Fruit fly (Drosophila melanogaster) whole organism, prepupa: ENCODE measurements around the gene CG13369.

Experiments used
- Blimp-1 ChIP-seq: fragments of 200-800 bp; sonication (Bioruptor generic); optimal IDR thresholded peaks from 3 replicates; lab custom pipeline; 2017; ENCODE audit warnings: missing biosample characterization, missing genetic modification characterization, mild to moderate bottlenecking, moderate library complexity, missing genetic modification reagents
- CG10631 ChIP-seq: fragments of 200-800 bp; sonication (Bioruptor generic); optimal IDR thresholded peaks from 2 replicates; lab custom pipeline; 2016; ENCODE audit warnings: missing biosample characterization, missing genetic modification characterization
- CG10669 ChIP-seq: fragments of 200-800 bp; sonication (Bioruptor generic); optimal IDR thresholded peaks from 3 replicates; lab custom pipeline; 2018; ENCODE audit warnings: missing biosample characterization, mild to moderate bottlenecking, missing genetic modification characterization, moderate library complexity
- CG11294 ChIP-seq: fragments of 200-800 bp; sonication (Bioruptor generic); IDR thresholded peaks from 2 replicates; pipeline ENCODE4 v1.3.6; 2022; ENCODE audit warnings: missing biosample characterization, missing genetic modification characterization
- CG11902 ChIP-seq: fragments of 200-800 bp; sonication (Bioruptor generic); optimal IDR thresholded peaks from 3 replicates; lab custom pipeline; 2016; ENCODE audit warnings: missing biosample characterization, missing genetic modification characterization
- CG15336 ChIP-seq: fragments of 200-800 bp; sonication (Bioruptor generic); IDR thresholded peaks from 2 replicates; pipeline ENCODE4 v1.3.6; 2022; ENCODE audit warnings: missing biosample characterization, missing genetic modification characterization
- CG1621 ChIP-seq: fragments of 200-800 bp; sonication (Bioruptor generic); optimal IDR thresholded peaks from 3 replicates; lab custom pipeline; 2018; ENCODE audit warnings: missing biosample characterization, mild to moderate bottlenecking, missing genetic modification characterization
- CG16779 ChIP-seq: fragments of 200-800 bp; sonication (Bioruptor generic); optimal IDR thresholded peaks from 3 replicates; lab custom pipeline; 2017; ENCODE audit warnings: missing biosample characterization, mild to moderate bottlenecking, missing genetic modification characterization
- CG3032 ChIP-seq: fragments of 200-800 bp; optimal IDR thresholded peaks from 2 replicates; lab custom pipeline; 2019; ENCODE audit warnings: missing biosample characterization, mild to moderate bottlenecking, missing genetic modification characterization, moderate library complexity
- CG31627 ChIP-seq: fragments of 200-800 bp; sonication (Bioruptor generic); optimal IDR thresholded peaks from 3 replicates; lab custom pipeline; 2016; ENCODE audit warnings: missing biosample characterization, missing genetic modification characterization
- CG32006 ChIP-seq: fragments of 200-800 bp; sonication (Bioruptor generic); optimal IDR thresholded peaks from 3 replicates; lab custom pipeline; 2017; ENCODE audit warnings: missing biosample characterization, mild to moderate bottlenecking, missing genetic modification characterization
- CG34406 ChIP-seq: fragments of 200-800 bp; sonication (Bioruptor generic); optimal IDR thresholded peaks from 3 replicates; lab custom pipeline; 2016; ENCODE audit warnings: missing biosample characterization, missing genetic modification characterization
- CG4318 ChIP-seq: fragments of 200-800 bp; sonication (Bioruptor generic); optimal IDR thresholded peaks from 3 replicates; lab custom pipeline; 2017; ENCODE audit warnings: missing biosample characterization, mild to moderate bottlenecking, missing genetic modification characterization
- CG6163 ChIP-seq: fragments of 200-800 bp; sonication (Bioruptor generic); IDR thresholded peaks from 3 replicates; pipeline ENCODE4 v1.3.6; 2022; ENCODE audit warnings: missing biosample characterization, missing genetic modification characterization
- CG6276 ChIP-seq: fragments of 200-800 bp; sonication (Bioruptor generic); optimal IDR thresholded peaks from 2 replicates; lab custom pipeline; 2017; ENCODE audit warnings: missing biosample characterization, mild to moderate bottlenecking, missing genetic modification characterization
- CG6792 ChIP-seq: fragments of 200-800 bp; sonication (Bioruptor generic); optimal IDR thresholded peaks from 3 replicates; lab custom pipeline; 2016; ENCODE audit warnings: missing biosample characterization, missing genetic modification characterization
- CG6808 ChIP-seq: fragments of 200-800 bp; sonication (Bioruptor generic); optimal IDR thresholded peaks from 3 replicates; lab custom pipeline; 2017; ENCODE audit warnings: missing biosample characterization, missing genetic modification characterization, mild to moderate bottlenecking, moderate library complexity, missing genetic modification reagents
- CG6854 ChIP-seq: fragments of 200-800 bp; sonication (Bioruptor generic); optimal IDR thresholded peaks from 2 replicates; lab custom pipeline; 2017; ENCODE audit warnings: missing biosample characterization, mild to moderate bottlenecking, missing genetic modification characterization
- CG7368 ChIP-seq: fragments of 200-800 bp; sonication (Bioruptor generic); optimal IDR thresholded peaks from 3 replicates; lab custom pipeline; 2016; ENCODE audit warnings: missing biosample characterization, missing genetic modification characterization
- CG8119 ChIP-seq: fragments of 200-800 bp; sonication (Bioruptor generic); IDR thresholded peaks from 3 replicates; pipeline ENCODE4 v1.3.6; 2022; ENCODE audit warnings: missing biosample characterization, missing genetic modification characterization
- Eip75B ChIP-seq: fragments of 200-800 bp; sonication (Bioruptor generic); optimal IDR thresholded peaks from 3 replicates; lab custom pipeline; 2016; ENCODE audit warnings: missing biosample characterization, missing genetic modification characterization
- Eip78C ChIP-seq: fragments of 200-800 bp; sonication (Bioruptor generic); peaks from one replicate; lab custom pipeline; 2016; ENCODE audit warnings: missing biosample characterization, missing genetic modification characterization
- Eip93F ChIP-seq: fragments of 200-800 bp; sonication (Bioruptor generic); optimal IDR thresholded peaks from 2 replicates; lab custom pipeline; 2016; ENCODE audit warnings: missing biosample characterization, mild to moderate bottlenecking, missing genetic modification characterization
- Ets21C ChIP-seq: fragments of 200-800 bp; sonication (Bioruptor generic); optimal IDR thresholded peaks from 3 replicates; lab custom pipeline; 2016; ENCODE audit warnings: missing biosample characterization, missing genetic modification characterization
- Ets96B ChIP-seq: fragments of 200-800 bp; optimal IDR thresholded peaks from 2 replicates; lab custom pipeline; 2019; ENCODE audit warnings: missing biosample characterization, mild to moderate bottlenecking, missing genetic modification characterization, moderate library complexity
- Gug ChIP-seq: fragments of 200-800 bp; sonication (Bioruptor generic); IDR thresholded peaks from 2 replicates; pipeline ENCODE4 v1.3.6; 2022; ENCODE audit warnings: missing biosample characterization, missing genetic modification characterization
- Hr39 ChIP-seq: fragments of 200-800 bp; sonication (Bioruptor generic); optimal IDR thresholded peaks from 2 replicates; lab custom pipeline; 2016; ENCODE audit warnings: missing biosample characterization, missing genetic modification characterization
- Hr4 ChIP-seq: fragments of 200-800 bp; sonication (Bioruptor generic); optimal IDR thresholded peaks from 3 replicates; lab custom pipeline; 2016; ENCODE audit warnings: missing biosample characterization, missing genetic modification characterization
- Met ChIP-seq: fragments of 200-800 bp; sonication (Bioruptor generic); optimal IDR thresholded peaks from 3 replicates; lab custom pipeline; 2016; ENCODE audit warnings: missing biosample characterization, missing genetic modification characterization
- OdsH ChIP-seq: fragments of 200-800 bp; sonication (Bioruptor generic); optimal IDR thresholded peaks from 3 replicates; lab custom pipeline; 2016; ENCODE audit warnings: missing biosample characterization, missing genetic modification characterization
- Smox ChIP-seq: fragments of 200-800 bp; sonication (Bioruptor generic); optimal IDR thresholded peaks from 3 replicates; lab custom pipeline; 2016; ENCODE audit warnings: missing biosample characterization, missing genetic modification characterization
- Sox102F ChIP-seq: fragments of 200-800 bp; sonication (Bioruptor generic); optimal IDR thresholded peaks from 2 replicates; lab custom pipeline; 2016; ENCODE audit warnings: missing biosample characterization, mild to moderate bottlenecking, missing genetic modification characterization
- Sox14 ChIP-seq: fragments of 200-800 bp; sonication (Bioruptor generic); optimal IDR thresholded peaks from 3 replicates; lab custom pipeline; 2016; ENCODE audit warnings: missing biosample characterization, missing genetic modification characterization
- Sox15 ChIP-seq: fragments of 200-800 bp; sonication (Bioruptor generic); optimal IDR thresholded peaks from 3 replicates; lab custom pipeline; 2016; ENCODE audit warnings: missing biosample characterization, missing genetic modification characterization
- achi ChIP-seq: fragments of 200-800 bp; sonication (Bioruptor generic); optimal IDR thresholded peaks from 3 replicates; lab custom pipeline; 2016; ENCODE audit warnings: missing biosample characterization, missing genetic modification characterization
- acj6 ChIP-seq: fragments of 200-800 bp; sonication (Bioruptor generic); optimal IDR thresholded peaks from 3 replicates; lab custom pipeline; 2016; ENCODE audit warnings: missing biosample characterization, missing genetic modification characterization
- cyc ChIP-seq: fragments of 200-800 bp; sonication (Bioruptor generic); optimal IDR thresholded peaks from 3 replicates; lab custom pipeline; 2016; ENCODE audit warnings: missing biosample characterization, missing genetic modification characterization
- dac ChIP-seq: fragments of 200-800 bp; sonication (Bioruptor generic); optimal IDR thresholded peaks from 2 replicates; lab custom pipeline; 2017; ENCODE audit warnings: missing biosample characterization, mild to moderate bottlenecking, missing genetic modification characterization
- dsx ChIP-seq: fragments of 200-800 bp; optimal IDR thresholded peaks from 3 replicates; lab custom pipeline; 2019; ENCODE audit warnings: missing biosample characterization, mild to moderate bottlenecking, missing genetic modification characterization, moderate library complexity; ENCODE audit not compliant: poor library complexity, severe bottlenecking
- eg ChIP-seq: fragments of 200-800 bp; sonication (Bioruptor generic); IDR thresholded peaks from 3 replicates; pipeline ENCODE4 v1.3.6; 2022; ENCODE audit warnings: missing biosample characterization, missing genetic modification characterization
- esn ChIP-seq: fragments of 200-800 bp; sonication (Bioruptor generic); optimal IDR thresholded peaks from 2 replicates; lab custom pipeline; 2016; ENCODE audit warnings: missing biosample characterization, mild to moderate bottlenecking, missing genetic modification characterization, moderate library complexity
- fd59A ChIP-seq: fragments of 200-800 bp; sonication (Bioruptor generic); optimal IDR thresholded peaks from 2 replicates; lab custom pipeline; 2017; ENCODE audit warnings: missing biosample characterization, mild to moderate bottlenecking, missing genetic modification characterization, missing genetic modification reagents
- fd85E ChIP-seq: fragments of 200-800 bp; sonication (Bioruptor generic); optimal IDR thresholded peaks from 3 replicates; lab custom pipeline; 2016; ENCODE audit warnings: missing biosample characterization, missing genetic modification characterization
- fkh ChIP-seq: fragments of 200-800 bp; sonication (Bioruptor generic); optimal IDR thresholded peaks from 3 replicates; lab custom pipeline; 2017; ENCODE audit warnings: missing biosample characterization, mild to moderate bottlenecking, missing genetic modification characterization, moderate library complexity
- lz ChIP-seq: fragments of 200-800 bp; sonication (Bioruptor generic); optimal IDR thresholded peaks from 3 replicates; lab custom pipeline; 2016; ENCODE audit warnings: missing biosample characterization, missing genetic modification characterization
- salr ChIP-seq, 2 experiments: fragments of 200-800 bp; sonication (Bioruptor generic); optimal IDR thresholded peaks; 3 replicates each; lab custom pipeline; 2016 to 2018; ENCODE audit warnings: missing biosample characterization in 2 of 2, missing genetic modification characterization in 2 of 2, mild to moderate bottlenecking in 1 of 2
- spab ChIP-seq: fragments of 200-800 bp; sonication (Bioruptor generic); optimal IDR thresholded peaks from 2 replicates; lab custom pipeline; 2017; ENCODE audit warnings: missing biosample characterization, mild to moderate bottlenecking, missing genetic modification characterization, missing genetic modification reagents
- ss ChIP-seq, 2 experiments: fragments of 200-800 bp; sonication (Bioruptor generic); optimal IDR thresholded peaks; 2 replicates in 1 of 2; 3 replicates in 1 of 2; lab custom pipeline; 2017 to 2018; ENCODE audit warnings: mild to moderate bottlenecking in 2 of 2, missing biosample characterization in 2 of 2, missing genetic modification characterization in 2 of 2, moderate library complexity in 1 of 2
- topi ChIP-seq: fragments of 200-800 bp; sonication (Bioruptor generic); optimal IDR thresholded peaks from 3 replicates; lab custom pipeline; 2016; ENCODE audit warnings: missing biosample characterization, missing genetic modification characterization

The CG13369 gene

DNA sequence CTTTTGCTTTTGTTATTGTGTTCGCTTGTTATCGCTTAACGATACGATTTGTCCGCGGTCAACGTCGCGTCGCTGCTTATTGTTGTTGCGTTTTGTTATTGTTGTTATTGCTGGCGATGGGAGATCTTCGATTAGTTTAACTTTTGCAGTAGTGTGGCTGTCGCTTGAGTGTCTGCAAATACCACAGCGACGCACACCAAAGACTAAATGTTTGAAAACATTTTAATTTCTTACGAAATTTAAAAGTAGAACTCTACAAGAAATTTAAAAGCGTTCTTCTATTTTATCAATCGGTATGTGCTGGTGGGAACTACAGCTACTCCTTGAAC, 3.2 kb upstream of the CG13369 start, which contains the start of gene spdi:
Gene spdi (minus strand): TSS at position 94 of the 329 bp plus-strand sequence.
- TF ChIP-seq Ets21C (GFP tag; lab: Kevin White, UChicago) (no peak), eg (no peak), CG4318 (no peak), CG11294 (no peak), Eip75B (GFP tag; lab: Kevin White, UChicago) (no peak), Smox (GFP tag; lab: Kevin White, UChicago) (no peak), dsx (peak; percentile 5), CG11902 (GFP tag; lab: Kevin White, UChicago) (no peak)
- TF ChIP-seq, all 60 proteins: peak for 1

DNA sequence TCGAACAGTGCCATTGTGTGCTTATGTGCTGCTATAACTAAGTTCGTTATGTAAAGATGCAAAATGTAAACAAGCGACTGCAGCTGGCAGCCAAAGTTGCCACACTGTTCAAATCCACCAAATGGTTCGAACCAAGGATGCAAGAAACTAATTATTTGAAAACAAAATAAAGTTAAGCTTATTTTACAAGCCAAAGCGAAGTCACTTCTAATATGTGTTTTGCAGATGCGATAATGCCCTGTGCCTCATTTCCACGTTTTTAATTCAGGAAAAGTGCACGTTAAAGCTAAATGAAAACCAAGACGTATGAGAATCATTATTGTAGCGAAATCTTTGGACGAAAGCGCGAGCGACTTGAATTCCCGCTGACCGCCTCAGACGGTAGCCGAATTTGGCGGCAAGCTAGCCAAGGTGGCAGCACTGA, 2.1 kb upstream of the CG13369 start, which contains the start of the genes CG13365 and Vsp37A:
Gene CG13365 (minus strand): TSS at position 84 of the 424 bp plus-strand sequence.
Gene Vsp37A (plus strand): TSS at position 399 of the 424 bp plus-strand sequence.
- TF ChIP-seq CG11902 (GFP tag; lab: Kevin White, UChicago): peak; percentile 10
- TF ChIP-seq Eip75B (GFP tag; lab: Kevin White, UChicago): peak; percentile 39
- TF ChIP-seq fd85E (GFP tag; lab: Kevin White, UChicago): no peak
- peak; percentile 75 for TF ChIP-seq Eip78C (GFP tag; lab: Kevin White, UChicago)
- no peak for TF ChIP-seq Blimp-1 (GFP tag; lab: Kevin White, UChicago)
- TF ChIP-seq CG15336: no peak
- TF ChIP-seq fd59A (GFP tag; lab: Kevin White, UChicago): no peak
- TF ChIP-seq Eip93F (GFP tag; lab: Kevin White, UChicago): no peak
- no peak for TF ChIP-seq ss (GFP tag; optimal IDR thresholded peaks at IDR 0.05; lab: Kevin White, UChicago)
- TF ChIP-seq Sox14: peak; percentile 66
- no peak for TF ChIP-seq CG1621 (tag; lab: Kevin White, UChicago)
- no peak for TF ChIP-seq spab (GFP tag; lab: Kevin White, UChicago)
- TF ChIP-seq CG6792 (GFP tag; lab: Kevin White, UChicago): no peak
- TF ChIP-seq CG6854 (GFP tag; lab: Kevin White, UChicago): no peak
- TF ChIP-seq dac (GFP tag; lab: Kevin White, UChicago): no peak
- TF ChIP-seq CG3032 (tag; lab: Kevin White, UChicago): peak; percentile 30
- TF ChIP-seq Sox102F (GFP tag; lab: Kevin White, UChicago): no peak
- peak; percentile 48 for TF ChIP-seq esn (GFP tag; lab: Kevin White, UChicago)
- no peak for TF ChIP-seq CG10669 (GFP tag; lab: Kevin White, UChicago)
- no peak for TF ChIP-seq CG6276 (GFP tag; lab: Kevin White, UChicago)
- peak; percentile 30 for TF ChIP-seq Ets21C (GFP tag; lab: Kevin White, UChicago)
- peak; percentile 41 for TF ChIP-seq CG10631 (GFP tag; lab: Kevin White, UChicago)
- peak; percentile 5 for TF ChIP-seq topi
- TF ChIP-seq CG7368 (GFP tag; lab: Kevin White, UChicago): no peak
- no peak for TF ChIP-seq Met (GFP tag; lab: Kevin White, UChicago)
- no peak for TF ChIP-seq CG32006 (GFP tag; lab: Kevin White, UChicago)
- no peak for TF ChIP-seq CG16779
- TF ChIP-seq acj6: no peak
- peak; percentile 14 for TF ChIP-seq dsx
- no peak for TF ChIP-seq CG34406 (GFP tag; lab: Kevin White, UChicago)
- TF ChIP-seq Gug: no peak
- TF ChIP-seq CG31627: peak; percentile 24
- peak; percentile 22 for TF ChIP-seq cyc (GFP tag; lab: Kevin White, UChicago)
- no peak for TF ChIP-seq CG11294
- peak; percentile 56 for TF ChIP-seq Hr39 (GFP tag; lab: Kevin White, UChicago)
- TF ChIP-seq CG4318: no peak
- TF ChIP-seq lz (GFP tag; lab: Kevin White, UChicago): peak; percentile 35
- no peak for TF ChIP-seq achi (GFP tag; lab: Kevin White, UChicago)
- TF ChIP-seq Ets96B (tag; lab: Kevin White, UChicago): no peak
- no peak for TF ChIP-seq salr (GFP tag; optimal IDR thresholded peaks at IDR 0.05; lab: Kevin White, UChicago)
- TF ChIP-seq Smox (GFP tag; lab: Kevin White, UChicago): no peak
- peak; percentile 8 for TF ChIP-seq Sox15 (GFP tag; lab: Kevin White, UChicago)
- no peak for TF ChIP-seq CG6163
- peak; percentile 44 for TF ChIP-seq OdsH
- peak; percentile 25 for TF ChIP-seq Hr4
- no peak for TF ChIP-seq CG8119 (GFP tag; lab: Robert Waterston, UW)
- TF ChIP-seq CG6808 (GFP tag; lab: Kevin White, UChicago): peak; percentile 64
- peak; percentile 96 for TF ChIP-seq fkh (GFP tag; lab: Kevin White, UChicago)
